Fruit fly (Drosophila melanogaster) whole organism, embryonic: ENCODE measurements around the gene Ubi-p5E.

Source experiments
- Adf1 ChIP-seq: fragments of 200-800 bp; sonication (Bioruptor generic); IDR thresholded peaks from 2 replicates; pipeline ENCODE4 v1.3.6; 2022; ENCODE audit warnings: missing biosample characterization, missing genetic modification characterization
- Antp ChIP-seq: fragments of 200-800 bp; sonication (Bioruptor generic); optimal IDR thresholded peaks from 3 replicates; lab custom pipeline; 2016; ENCODE audit warnings: missing biosample characterization, missing genetic modification characterization
- Atf6 ChIP-seq: fragments of 200-800 bp; sonication (Bioruptor generic); IDR thresholded peaks from 2 replicates; pipeline ENCODE4 v1.3.6; 2022; ENCODE audit warnings: missing biosample characterization, missing genetic modification characterization
- B-H1 ChIP-seq: fragments of 200-800 bp; sonication (Bioruptor generic); IDR thresholded peaks from 3 replicates; pipeline ENCODE4 v1.3.6; 2022; ENCODE audit warnings: missing biosample characterization, missing genetic modification characterization
- Bgb ChIP-seq: fragments of 200-800 bp; sonication (Bioruptor generic); IDR thresholded peaks from 2 replicates; pipeline ENCODE4 v1.3.6; 2022; ENCODE audit warnings: missing biosample characterization, missing genetic modification characterization; ENCODE audit not compliant: partially characterized antibody
- Blimp-1 ChIP-seq: fragments of 200-800 bp; sonication (Bioruptor generic); optimal IDR thresholded peaks from 3 replicates; lab custom pipeline; 2018; ENCODE audit warnings: missing biosample characterization, missing genetic modification characterization, mild to moderate bottlenecking, moderate library complexity, missing genetic modification reagents
- CG11723 ChIP-seq: fragments of 200-800 bp; sonication (Bioruptor generic); optimal IDR thresholded peaks from 2 replicates; lab custom pipeline; 2017; ENCODE audit warnings: missing biosample characterization, mild to moderate bottlenecking, missing genetic modification characterization
- CG12659 ChIP-seq: fragments of 200-800 bp; sonication (Bioruptor generic); optimal IDR thresholded peaks from 3 replicates; lab custom pipeline; 2017; ENCODE audit warnings: mild to moderate bottlenecking, missing biosample characterization, missing genetic modification reagents, missing genetic modification characterization
- CG14860 ChIP-seq: fragments of 200-800 bp; sonication (Bioruptor generic); IDR thresholded peaks from 3 replicates; pipeline ENCODE4 v1.3.6; 2022; ENCODE audit warnings: missing biosample characterization, missing genetic modification characterization; ENCODE audit not compliant: partially characterized antibody
- CG15479 ChIP-seq: fragments of 200-800 bp; sonication (Bioruptor generic); optimal IDR thresholded peaks from 3 replicates; lab custom pipeline; 2019; ENCODE audit warnings: missing biosample characterization, mild to moderate bottlenecking, missing genetic modification characterization, moderate library complexity
- CG16815 ChIP-seq: fragments of 200-800 bp; sonication (Bioruptor generic); optimal IDR thresholded peaks from 3 replicates; lab custom pipeline; 2017; ENCODE audit warnings: missing biosample characterization, mild to moderate bottlenecking, missing genetic modification characterization
- CG16863 ChIP-seq: fragments of 200-800 bp; sonication (Bioruptor generic); optimal IDR thresholded peaks from 3 replicates; lab custom pipeline; 2016; ENCODE audit warnings: missing biosample characterization, missing genetic modification characterization
- CG17359 ChIP-seq: fragments of 200-800 bp; sonication (Bioruptor generic); optimal IDR thresholded peaks from 3 replicates; lab custom pipeline; 2018; ENCODE audit warnings: missing biosample characterization, mild to moderate bottlenecking, missing genetic modification characterization, moderate library complexity
- CG2202 ChIP-seq: fragments of 200-800 bp; sonication (Bioruptor generic); optimal IDR thresholded peaks from 2 replicates; lab custom pipeline; 2018; ENCODE audit warnings: missing biosample characterization, mild to moderate bottlenecking, missing genetic modification characterization
- CG31365 ChIP-seq: fragments of 200-800 bp; sonication (Bioruptor generic); optimal IDR thresholded peaks from 2 replicates; lab custom pipeline; 2018; ENCODE audit warnings: missing biosample characterization, mild to moderate bottlenecking, missing genetic modification characterization
- CG4328 ChIP-seq: fragments of 200-800 bp; sonication (Bioruptor generic); optimal IDR thresholded peaks from 3 replicates; lab custom pipeline; 2017; ENCODE audit warnings: missing biosample characterization, missing genetic modification reagents, missing genetic modification characterization
- CG43689 ChIP-seq: fragments of 200-800 bp; sonication (Bioruptor generic); IDR thresholded peaks from 2 replicates; pipeline ENCODE4 v1.3.6; 2022; ENCODE audit warnings: missing biosample characterization, missing genetic modification characterization
- CG4820 ChIP-seq: fragments of 200-800 bp; sonication (Bioruptor generic); optimal IDR thresholded peaks from 3 replicates; lab custom pipeline; 2016; ENCODE audit warnings: missing biosample characterization, missing genetic modification characterization
- CG6654 ChIP-seq: fragments of 200-800 bp; sonication (Bioruptor generic); optimal IDR thresholded peaks from 2 replicates; lab custom pipeline; 2017; ENCODE audit warnings: missing biosample characterization, mild to moderate bottlenecking, missing genetic modification characterization
- CG6683 ChIP-seq: fragments of 200-800 bp; sonication (Bioruptor generic); optimal IDR thresholded peaks from 2 replicates; lab custom pipeline; 2017; ENCODE audit warnings: missing biosample characterization, mild to moderate bottlenecking, missing genetic modification characterization, missing genetic modification reagents
- CG7372 ChIP-seq: fragments of 200-800 bp; sonication (Bioruptor generic); IDR thresholded peaks from 2 replicates; pipeline ENCODE4 v1.3.6; 2022; ENCODE audit warnings: missing biosample characterization, missing genetic modification characterization
- CG8478 ChIP-seq: fragments of >200 bp; optimal IDR thresholded peaks from 2 replicates; lab custom pipeline; 2018
- CG8944 ChIP-seq: fragments of 200-800 bp; sonication (Bioruptor generic); optimal IDR thresholded peaks from 3 replicates; lab custom pipeline; 2016; ENCODE audit warnings: missing biosample characterization, missing genetic modification characterization
- Chrac-16 ChIP-seq: fragments of 200-800 bp; sonication (Bioruptor generic); optimal IDR thresholded peaks from 3 replicates; lab custom pipeline; 2016; ENCODE audit warnings: missing biosample characterization, missing genetic modification characterization
- D ChIP-seq, 2 experiments: fragments of 200-800 bp in 1 of 2; fragments of >200 bp in 1 of 2; sonication (Bioruptor generic) in 1 of 2; optimal IDR thresholded peaks; 2 replicates in 1 of 2; 3 replicates in 1 of 2; lab custom pipeline; 2017; ENCODE audit warnings: mild to moderate bottlenecking in 1 of 2, missing biosample characterization in 1 of 2, missing genetic modification characterization in 1 of 2, missing genetic modification reagents in 1 of 2
- Drgx ChIP-seq: fragments of 200-800 bp; sonication (Bioruptor generic); IDR thresholded peaks from 2 replicates; pipeline ENCODE4 v1.3.6; 2022; ENCODE audit warnings: missing biosample characterization, missing genetic modification characterization
- HLH54F ChIP-seq: fragments of 200-800 bp; sonication (Bioruptor generic); optimal IDR thresholded peaks from 3 replicates; lab custom pipeline; 2016; ENCODE audit warnings: missing biosample characterization, missing genetic modification characterization
- Hr51 ChIP-seq, 2 experiments: fragments of 200-800 bp; sonication (Bioruptor generic); optimal IDR thresholded peaks; 2 replicates in 1 of 2; 3 replicates in 1 of 2; lab custom pipeline; 2016 to 2018; ENCODE audit warnings: missing biosample characterization in 2 of 2, missing genetic modification characterization in 2 of 2, mild to moderate bottlenecking in 1 of 2, moderate library complexity in 1 of 2
- Max ChIP-seq: fragments of 200-800 bp; sonication (Bioruptor generic); optimal IDR thresholded peaks from 2 replicates; lab custom pipeline; 2016; ENCODE audit warnings: missing biosample characterization, mild to moderate bottlenecking, missing genetic modification characterization
- Myb ChIP-seq: fragments of 200-800 bp; sonication (Bioruptor generic); optimal IDR thresholded peaks from 2 replicates; lab custom pipeline; 2016; ENCODE audit warnings: missing biosample characterization, missing genetic modification characterization
- PHDP ChIP-seq: fragments of 200-800 bp; sonication (Bioruptor generic); optimal IDR thresholded peaks from 3 replicates; lab custom pipeline; 2018; ENCODE audit warnings: missing biosample characterization, mild to moderate bottlenecking, missing genetic modification characterization, moderate library complexity
- chif ChIP-seq, 2 experiments: fragments of 200-800 bp; sonication (Bioruptor generic); optimal IDR thresholded peaks; 3 replicates each; lab custom pipeline; 2016; ENCODE audit warnings: missing biosample characterization in 2 of 2, missing genetic modification characterization in 2 of 2
- chn ChIP-seq: fragments of 200-800 bp; sonication (Bioruptor generic); optimal IDR thresholded peaks from 2 replicates; lab custom pipeline; 2016; ENCODE audit warnings: missing biosample characterization, missing genetic modification characterization
- da ChIP-seq: fragments of 200-800 bp; sonication (Bioruptor generic); optimal IDR thresholded peaks from 2 replicates; lab custom pipeline; 2016; ENCODE audit warnings: missing biosample characterization, missing genetic modification characterization
- dm ChIP-seq: fragments of 200-800 bp; sonication (Bioruptor generic); optimal IDR thresholded peaks from 3 replicates; lab custom pipeline; 2016; ENCODE audit warnings: missing biosample characterization, missing genetic modification characterization
- esg ChIP-seq: fragments of 200-800 bp; sonication (Bioruptor generic); conservative IDR thresholded peaks from 2 replicates; pipeline ENCODE4 v1.3.6; 2022; ENCODE audit warnings: missing biosample characterization, missing genetic modification characterization
- fd96Cb ChIP-seq: fragments of 200-800 bp; sonication (Bioruptor generic); optimal IDR thresholded peaks from 2 replicates; lab custom pipeline; 2018; ENCODE audit warnings: missing biosample characterization, mild to moderate bottlenecking, missing genetic modification characterization, moderate library complexity
- gro ChIP-seq: fragments of 200-800 bp; sonication (Bioruptor generic); optimal IDR thresholded peaks from 2 replicates; lab custom pipeline; 2016; ENCODE audit warnings: missing biosample characterization, missing genetic modification characterization
- gsb ChIP-seq: fragments of 200-800 bp; sonication (Bioruptor generic); IDR thresholded peaks from 2 replicates; pipeline ENCODE4 v1.3.6; 2022; ENCODE audit warnings: missing biosample characterization, missing genetic modification characterization
- ham ChIP-seq: fragments of 200-800 bp; sonication (Bioruptor generic); IDR thresholded peaks from 2 replicates; pipeline ENCODE4 v1.3.6; 2022; ENCODE audit warnings: missing biosample characterization, missing genetic modification characterization
- her ChIP-seq: fragments of 200-800 bp; sonication (Bioruptor generic); optimal IDR thresholded peaks from 2 replicates; lab custom pipeline; 2016; ENCODE audit warnings: missing biosample characterization, missing genetic modification characterization
- klu ChIP-seq: fragments of 200-800 bp; sonication (Bioruptor generic); IDR thresholded peaks from 2 replicates; pipeline ENCODE4 v1.3.6; 2022; ENCODE audit warnings: missing biosample characterization, missing genetic modification characterization
- maf-S ChIP-seq: fragments of 200-800 bp; sonication (Bioruptor generic); optimal IDR thresholded peaks from 2 replicates; lab custom pipeline; 2016; ENCODE audit warnings: missing biosample characterization, missing genetic modification characterization
- nerfin-1 ChIP-seq: fragments of 200-800 bp; sonication (Bioruptor generic); optimal IDR thresholded peaks from 3 replicates; lab custom pipeline; 2019; ENCODE audit warnings: missing biosample characterization, mild to moderate bottlenecking, missing genetic modification characterization, moderate library complexity
- run ChIP-seq: fragments of 200-800 bp; sonication (Bioruptor generic); optimal IDR thresholded peaks from 3 replicates; lab custom pipeline; 2018; ENCODE audit warnings: missing biosample characterization, mild to moderate bottlenecking, missing genetic modification characterization
- slou ChIP-seq: fragments of 200-800 bp; sonication (Bioruptor generic); optimal IDR thresholded peaks from 3 replicates; lab custom pipeline; 2016; ENCODE audit warnings: missing biosample characterization, missing genetic modification characterization
- ttk ChIP-seq: fragments of 200-800 bp; sonication (Bioruptor generic); IDR thresholded peaks from 2 replicates; pipeline ENCODE4 v2.1.2; 2022; ENCODE audit warnings: missing biosample characterization, missing genetic modification characterization
- tup ChIP-seq: fragments of 200-800 bp; sonication (Bioruptor generic); optimal IDR thresholded peaks from 2 replicates; lab custom pipeline; 2016; ENCODE audit warnings: missing biosample characterization, mild to moderate bottlenecking, missing genetic modification characterization, moderate library complexity
- vnd ChIP-seq: fragments of 200-800 bp; sonication (Bioruptor generic); IDR thresholded peaks from 3 replicates; pipeline ENCODE4 v1.3.6; 2022; ENCODE audit warnings: missing biosample characterization, missing genetic modification characterization; ENCODE audit not compliant: partially characterized antibody
- vvl ChIP-seq: fragments of 200-800 bp; sonication (Bioruptor generic); IDR thresholded peaks from 2 replicates; pipeline ENCODE4 v1.3.6; 2022; ENCODE audit warnings: missing biosample characterization, missing genetic modification characterization

The Ubi-p5E gene

DNA sequence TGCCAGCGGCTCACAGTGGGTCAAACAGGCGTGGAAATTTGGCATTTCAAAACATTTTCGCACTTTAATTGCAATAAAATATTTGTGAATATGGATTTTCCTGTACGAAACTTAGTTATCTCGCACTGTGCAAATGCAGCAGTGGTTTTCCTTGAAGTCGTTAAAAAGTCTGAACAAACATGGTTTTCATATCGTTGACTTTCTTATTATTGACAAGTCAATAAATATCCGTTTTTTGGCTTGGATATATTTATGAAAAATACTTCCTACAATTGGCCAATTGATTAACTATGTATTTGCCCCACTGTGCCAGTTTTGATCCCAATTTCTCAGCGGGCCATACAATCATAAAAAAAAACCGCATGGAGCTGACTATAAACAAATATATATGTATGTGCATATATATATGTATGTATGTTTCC lies 14.0 kb downstream of the Ubi-p5E start (continued):
- TF ChIP-seq Chrac-16 (GFP tag; lab: Kevin White, UChicago), result peak; percentile 94
- peak; percentile 87 for TF ChIP-seq CG6683 (GFP tag; lab: Kevin White, UChicago)
- peak; percentile 93 for TF ChIP-seq CG7372 (GFP tag; lab: Robert Waterston, UW)
- TF ChIP-seq CG2202 (tag; lab: Kevin White, UChicago), result peak; percentile 82
- TF ChIP-seq ham (GFP tag; lab: Robert Waterston, UW), result peak; percentile 50; the same call in 1 of the 2 replicates
- no peak for TF ChIP-seq CG8478 (lab: Kevin White, UChicago)
- TF ChIP-seq CG16863 (GFP tag; lab: Kevin White, UChicago), result peak; percentile 97
- peak; percentile 94 for TF ChIP-seq maf-S (GFP tag; lab: Kevin White, UChicago)
- peak; percentile 84 for TF ChIP-seq CG43689 (GFP tag; lab: Robert Waterston, UW)
- peak; percentile 96 for TF ChIP-seq CG17359 (tag; lab: Kevin White, UChicago)
- peak; percentile 96 for TF ChIP-seq ttk (GFP tag; lab: Robert Waterston, UW)
- peak; percentile 88 for TF ChIP-seq gro
- TF ChIP-seq B-H1, result peak; percentile 93
- TF ChIP-seq CG8944, result peak; percentile 95
- peak; percentile 78 for TF ChIP-seq tup (GFP tag; lab: Kevin White, UChicago)
- peak; percentile 91 for TF ChIP-seq her (GFP tag; lab: Kevin White, UChicago)
- peak; percentile 85 for TF ChIP-seq slou (GFP tag; lab: Kevin White, UChicago)
- TF ChIP-seq D (optimal IDR thresholded peaks at IDR 0.05; lab: Kevin White, UChicago), result no peak
- peak; percentile 96 for TF ChIP-seq D (GFP tag; optimal IDR thresholded peaks at IDR 0.05; lab: Kevin White, UChicago)
- TF ChIP-seq run, result peak; percentile 95
- peak; percentile 59 for TF ChIP-seq Adf1
- peak; percentile 82 for TF ChIP-seq Myb (GFP tag; lab: Kevin White, UChicago)
- TF ChIP-seq esg (GFP tag; lab: Robert Waterston, UW), result peak; percentile 94
- peak; percentile 94 for TF ChIP-seq CG16815 (GFP tag; lab: Kevin White, UChicago)
- no peak for TF ChIP-seq Bgb (GFP tag; lab: Robert Waterston, UW)
- peak; percentile 92 for TF ChIP-seq nerfin-1 (tag; lab: Kevin White, UChicago)
- TF ChIP-seq fd96Cb, result peak; percentile 97
- TF ChIP-seq PHDP (tag; lab: Kevin White, UChicago), result peak; percentile 96
- peak; percentile 97 for TF ChIP-seq CG12659
- TF ChIP-seq CG31365 (tag; lab: Kevin White, UChicago), result peak; percentile 86
- peak; percentile 95 for TF ChIP-seq HLH54F
- TF ChIP-seq CG6654, result peak; percentile 86
- TF ChIP-seq CG15479, result no peak
- TF ChIP-seq dm (GFP tag; lab: Kevin White, UChicago), result peak; percentile 87
- peak; percentile 89 for TF ChIP-seq da (GFP tag; lab: Kevin White, UChicago)
- TF ChIP-seq klu (GFP tag; lab: Robert Waterston, UW), result peak; percentile 84
- peak; percentile 52; the same call in 2 of the 3 replicates for TF ChIP-seq CG14860
- peak; percentile 96 for TF ChIP-seq CG4820 (GFP tag; lab: Kevin White, UChicago)
- TF ChIP-seq chif (GFP tag; optimal IDR thresholded peaks at IDR 0.05; lab: Kevin White, UChicago), result peak; percentile 96
- peak; percentile 95 for TF ChIP-seq Drgx (GFP tag; lab: Robert Waterston, UW)
- TF ChIP-seq CG11723 (GFP tag; lab: Kevin White, UChicago), result peak; percentile 94
- TF ChIP-seq Hr51 (GFP tag; optimal IDR thresholded peaks at IDR 0.05; lab: Kevin White, UChicago), result peak; percentile 90 to 99
- TF ChIP-seq Antp (GFP tag; lab: Kevin White, UChicago), result peak; percentile 96
- TF ChIP-seq Max (GFP tag; lab: Kevin White, UChicago), result peak; percentile 97
- peak; percentile 93 for TF ChIP-seq Blimp-1 (GFP tag; lab: Kevin White, UChicago)
- TF ChIP-seq CG4328 (GFP tag; lab: Kevin White, UChicago), result peak; percentile 90
- peak; percentile 97 for TF ChIP-seq chn (GFP tag; lab: Kevin White, UChicago)
- peak; percentile 95 for TF ChIP-seq Atf6 (GFP tag; lab: Robert Waterston, UW)
- TF ChIP-seq vnd, result 0 out of 3 replicates have a peak, but pooled peaks have one; percentile 29
- TF ChIP-seq gsb (GFP tag; lab: Robert Waterston, UW), result peak; percentile 89
- peak; percentile 95 for TF ChIP-seq vvl (GFP tag; lab: Robert Waterston, UW)
